Worm (Caenorhabditis elegans): Measurements from ENCODE around the gene H40L08.9.

DNA sequence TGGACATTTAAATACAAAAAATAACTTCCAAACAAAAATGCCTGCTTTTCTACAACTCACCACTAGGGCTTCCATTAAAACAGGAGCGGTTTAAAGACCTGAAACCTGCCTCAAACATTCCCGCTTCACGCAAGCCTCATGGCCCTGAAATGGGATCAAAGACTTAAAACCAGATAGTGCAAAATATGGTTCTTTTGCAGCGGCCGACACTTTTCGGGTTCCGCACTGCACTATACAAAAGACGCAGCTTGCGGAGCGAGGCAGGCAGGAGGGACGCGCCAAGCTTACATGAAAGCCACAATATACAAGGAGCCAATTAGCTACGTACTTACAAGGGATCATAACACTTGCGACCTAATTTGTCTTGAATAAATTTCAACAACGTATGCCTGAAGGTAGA, 2.8 kb downstream of the H40L08.9 start:
- TF ChIP-seq sox-4 (tag; optimal IDR thresholded peaks at IDR 0.05): no peak
- TF ChIP-seq elt-2 (tag; optimal IDR thresholded peaks at IDR 0.05): no peak
- TF ChIP-seq nhr-11 (tag; optimal IDR thresholded peaks at IDR 0.05): no peak
- no peak for TF ChIP-seq unc-55 (GFP tag; optimal IDR thresholded peaks at IDR 0.05)
- TF ChIP-seq pha-2 (tag; optimal IDR thresholded peaks at IDR 0.05): no peak
- no peak for TF ChIP-seq pha-4 (tag; optimal IDR thresholded peaks at IDR 0.05)
- no peak for TF ChIP-seq ceh-30 (tag; optimal IDR thresholded peaks at IDR 0.05)
- TF ChIP-seq nfya-1 (tag; optimal IDR thresholded peaks at IDR 0.05): no peak
- TF ChIP-seq C38D4.7 (GFP tag; optimal IDR thresholded peaks at IDR 0.05): no peak
- no peak for TF ChIP-seq ceh-34 (tag; optimal IDR thresholded peaks at IDR 0.05)
- TF ChIP-seq ceh-18 (tag; optimal IDR thresholded peaks at IDR 0.05): no peak
- no peak for TF ChIP-seq odd-2 (tag; optimal IDR thresholded peaks at IDR 0.05)
- TF ChIP-seq hlh-15 (tag; optimal IDR thresholded peaks at IDR 0.05): no peak
- TF ChIP-seq ztf-16 (tag; optimal IDR thresholded peaks at IDR 0.05): no peak

All from whole organism, late embryonic.